Fruit fly (Drosophila melanogaster) whole organism, embryonic: ENCODE results near the gene mRpL15.

Experiments used
- CG1024 ChIP-seq: fragments of 200-800 bp; sonication (Bioruptor generic); IDR thresholded peaks from 2 replicates; pipeline ENCODE4 v1.3.6; 2022; ENCODE audit warnings: missing biosample characterization, missing genetic modification characterization
- CG10321 ChIP-seq: fragments of 200-800 bp; sonication (Bioruptor generic); IDR thresholded peaks from 2 replicates; pipeline ENCODE4 v1.3.6; 2022; ENCODE audit warnings: missing biosample characterization, missing genetic modification characterization
- CG10366 ChIP-seq: fragments of 200-800 bp; sonication (Bioruptor generic); IDR thresholded peaks from 2 replicates; pipeline ENCODE4 v1.3.6; 2022; ENCODE audit warnings: missing biosample characterization, missing genetic modification characterization
- CG13624 ChIP-seq: fragments of 200-800 bp; sonication (Bioruptor generic); optimal IDR thresholded peaks from 2 replicates; lab custom pipeline; 2016; ENCODE audit warnings: missing biosample characterization, missing genetic modification characterization
- CG13775 ChIP-seq: fragments of 200-800 bp; sonication (Bioruptor generic); optimal IDR thresholded peaks from 3 replicates; lab custom pipeline; 2017; ENCODE audit warnings: missing biosample characterization, mild to moderate bottlenecking, missing genetic modification characterization
- CG13894 ChIP-seq: fragments of 200-800 bp; sonication (Bioruptor generic); optimal IDR thresholded peaks from 3 replicates; lab custom pipeline; 2018; ENCODE audit warnings: missing biosample characterization, mild to moderate bottlenecking, missing genetic modification characterization, moderate library complexity
- CG1529 ChIP-seq: fragments of 200-800 bp; sonication (Bioruptor generic); optimal IDR thresholded peaks from 3 replicates; lab custom pipeline; 2018; ENCODE audit warnings: missing biosample characterization, missing genetic modification characterization
- CG15601 ChIP-seq: fragments of 200-800 bp; sonication (Bioruptor generic); optimal IDR thresholded peaks from 3 replicates; lab custom pipeline; 2019; ENCODE audit warnings: missing biosample characterization, mild to moderate bottlenecking, missing genetic modification characterization, moderate library complexity
- CG1603 ChIP-seq: fragments of 200-800 bp; sonication (Bioruptor generic); optimal IDR thresholded peaks from 2 replicates; lab custom pipeline; 2019; ENCODE audit warnings: missing biosample characterization, mild to moderate bottlenecking, missing genetic modification characterization, moderate library complexity
- CG16813 ChIP-seq: fragments of 200-800 bp; sonication (Bioruptor generic); IDR thresholded peaks from 3 replicates; pipeline ENCODE4 v1.3.6; 2022; ENCODE audit warnings: missing biosample characterization, missing genetic modification characterization; ENCODE audit not compliant: partially characterized antibody
- CG2199 ChIP-seq: fragments of 200-800 bp; sonication (Bioruptor generic); IDR thresholded peaks from 3 replicates; pipeline ENCODE4 v1.3.6; 2022; ENCODE audit warnings: missing biosample characterization, missing genetic modification characterization
- CG6272 ChIP-seq: fragments of 200-800 bp; sonication (Bioruptor generic); IDR thresholded peaks from 2 replicates; pipeline ENCODE4 v1.3.6; 2022; ENCODE audit warnings: missing biosample characterization, missing genetic modification characterization
- CG6689 ChIP-seq: fragments of 200-800 bp; sonication (Bioruptor generic); IDR thresholded peaks from 2 replicates; pipeline ENCODE4 v1.3.6; 2022; ENCODE audit warnings: missing biosample characterization, missing genetic modification characterization
- CG8290 ChIP-seq, 3 experiments: fragments of 200-800 bp; sonication (Bioruptor generic); optimal IDR thresholded peaks; 2 replicates each; lab custom pipeline; 2016 to 2019; ENCODE audit warnings: missing biosample characterization in 3 of 3, missing genetic modification characterization in 3 of 3, mild to moderate bottlenecking in 2 of 3, moderate library complexity in 1 of 3
- CG8478 ChIP-seq: fragments of >200 bp; optimal IDR thresholded peaks from 2 replicates; lab custom pipeline; 2018
- CG9727 ChIP-seq: fragments of 200-800 bp; sonication (Bioruptor generic); optimal IDR thresholded peaks from 3 replicates; lab custom pipeline; 2017; ENCODE audit warnings: missing biosample characterization, mild to moderate bottlenecking, missing genetic modification characterization
- D19A ChIP-seq: fragments of 200-800 bp; optimal IDR thresholded peaks from 3 replicates; lab custom pipeline; 2019; ENCODE audit warnings: missing biosample characterization, mild to moderate bottlenecking, missing genetic modification characterization, moderate library complexity
- Dll ChIP-seq: fragments of 200-800 bp; sonication (Bioruptor generic); IDR thresholded peaks from 4 replicates; pipeline ENCODE4 v1.3.6; 2022; ENCODE audit warnings: missing biosample characterization, missing genetic modification characterization; ENCODE audit not compliant: partially characterized antibody
- Ets65A ChIP-seq: fragments of 200-800 bp; sonication (Bioruptor generic); peaks from one replicate; lab custom pipeline; 2016; ENCODE audit warnings: missing biosample characterization, missing genetic modification characterization
- Hand ChIP-seq: fragments of 200-800 bp; sonication (Bioruptor generic); optimal IDR thresholded peaks from 2 replicates; lab custom pipeline; 2017; ENCODE audit warnings: mild to moderate bottlenecking, missing biosample characterization, missing genetic modification reagents, missing genetic modification characterization
- Hr39 ChIP-seq: fragments of >200 bp; optimal IDR thresholded peaks from 2 replicates; lab custom pipeline; 2017
- Med ChIP-seq: fragments of 200-800 bp; sonication (Bioruptor generic); peaks from one replicate; lab custom pipeline; 2016; ENCODE audit warnings: missing biosample characterization, missing genetic modification characterization, mild to moderate bottlenecking, inconsistent platforms, moderate library complexity
- Myb ChIP-seq: fragments of 200-800 bp; sonication (Bioruptor generic); optimal IDR thresholded peaks from 2 replicates; lab custom pipeline; 2016; ENCODE audit warnings: missing biosample characterization, missing genetic modification characterization
- Opbp ChIP-seq: fragments of 200-800 bp; sonication (Bioruptor generic); IDR thresholded peaks from 3 replicates; pipeline ENCODE4 v1.3.6; 2022; ENCODE audit warnings: missing biosample characterization, missing genetic modification characterization; ENCODE audit not compliant: partially characterized antibody
- Sry-β ChIP-seq: fragments of 200-800 bp; sonication (Bioruptor generic); optimal IDR thresholded peaks from 2 replicates; lab custom pipeline; 2018; ENCODE audit warnings: missing biosample characterization, mild to moderate bottlenecking, missing genetic modification characterization, moderate library complexity
- Sry-δ ChIP-seq: fragments of 200-800 bp; sonication (Bioruptor generic); optimal IDR thresholded peaks from 2 replicates; lab custom pipeline; 2016; ENCODE audit warnings: missing biosample characterization, missing genetic modification characterization
- cas ChIP-seq: fragments of 200-800 bp; sonication (Bioruptor generic); IDR thresholded peaks from 2 replicates; pipeline ENCODE4 v1.3.6; 2022; ENCODE audit warnings: missing biosample characterization, missing genetic modification characterization
- chinmo ChIP-seq: fragments of 200-800 bp; sonication (Bioruptor generic); IDR thresholded peaks from 4 replicates; pipeline ENCODE4 v1.3.6; 2022; ENCODE audit warnings: missing biosample characterization, missing genetic modification characterization; ENCODE audit not compliant: partially characterized antibody
- ci ChIP-seq: fragments of 200-800 bp; sonication (Bioruptor generic); IDR thresholded peaks from 3 replicates; pipeline ENCODE4 v1.3.6; 2022; ENCODE audit warnings: missing biosample characterization, missing genetic modification characterization
- dmrt11E ChIP-seq: fragments of 200-800 bp; sonication (Bioruptor generic); optimal IDR thresholded peaks from 3 replicates; lab custom pipeline; 2018; ENCODE audit warnings: missing biosample characterization, mild to moderate bottlenecking, missing genetic modification characterization, moderate library complexity
- esg ChIP-seq: fragments of 200-800 bp; sonication (Bioruptor generic); conservative IDR thresholded peaks from 2 replicates; pipeline ENCODE4 v1.3.6; 2022; ENCODE audit warnings: missing biosample characterization, missing genetic modification characterization
- eve ChIP-seq, 2 experiments: fragments of >200 bp; optimal IDR thresholded peaks; 2 replicates each; lab custom pipeline; 2017; ENCODE audit warnings: missing biosample characterization in 2 of 2, missing genetic modification characterization in 2 of 2
- exex ChIP-seq: fragments of 200-800 bp; sonication (Bioruptor generic); optimal IDR thresholded peaks from 4 replicates; lab custom pipeline; 2018; ENCODE audit warnings: missing biosample characterization, mild to moderate bottlenecking, missing genetic modification characterization, moderate library complexity
- gem ChIP-seq: fragments of 200-800 bp; sonication (Bioruptor generic); optimal IDR thresholded peaks from 2 replicates; lab custom pipeline; 2019; ENCODE audit warnings: missing biosample characterization, mild to moderate bottlenecking, missing genetic modification characterization, moderate library complexity
- lbe ChIP-seq: fragments of 200-800 bp; sonication (Bioruptor generic); optimal IDR thresholded peaks from 2 replicates; lab custom pipeline; 2016; ENCODE audit warnings: missing biosample characterization, mild to moderate bottlenecking, missing genetic modification characterization
- lov ChIP-seq, 2 experiments: fragments of 200-800 bp in 1 of 2; fragments of >200 bp in 1 of 2; sonication (Bioruptor generic) in 1 of 2; IDR thresholded peaks in 1 of 2; optimal IDR thresholded peaks in 1 of 2; 2 replicates in 1 of 2; 3 replicates in 1 of 2; pipeline versions ENCODE4 v1.3.6 to Lab custom; 2017 to 2022; ENCODE audit warnings: missing biosample characterization in 1 of 2, missing genetic modification characterization in 1 of 2
- mld ChIP-seq: fragments of 200-800 bp; sonication (Bioruptor generic); IDR thresholded peaks from 3 replicates; pipeline ENCODE4 v1.3.6; 2022; ENCODE audit warnings: missing biosample characterization, missing genetic modification characterization; ENCODE audit not compliant: partially characterized antibody
- nom ChIP-seq: fragments of 200-800 bp; sonication (Bioruptor generic); optimal IDR thresholded peaks from 2 replicates; lab custom pipeline; 2017; ENCODE audit warnings: missing biosample characterization, missing genetic modification characterization, mild to moderate bottlenecking, moderate library complexity, missing genetic modification reagents
- row ChIP-seq: fragments of 200-800 bp; sonication (Bioruptor generic); IDR thresholded peaks from 3 replicates; pipeline ENCODE4 v1.3.6; 2022; ENCODE audit warnings: missing biosample characterization, missing genetic modification characterization
- sens ChIP-seq: fragments of 200-800 bp; sonication (Bioruptor generic); peaks from one replicate; lab custom pipeline; 2016; ENCODE audit warnings: missing biosample characterization, missing genetic modification characterization
- sqz ChIP-seq: fragments of 200-800 bp; sonication (Bioruptor generic); optimal IDR thresholded peaks from 3 replicates; lab custom pipeline; 2018; ENCODE audit warnings: missing biosample characterization, mild to moderate bottlenecking, missing genetic modification characterization
- toy ChIP-seq: fragments of 200-800 bp; sonication (Bioruptor generic); IDR thresholded peaks from 2 replicates; pipeline ENCODE4 v1.3.6; 2022; ENCODE audit warnings: missing biosample characterization, missing genetic modification characterization
- trh ChIP-seq: fragments of 200-800 bp; sonication (Bioruptor generic); optimal IDR thresholded peaks from 2 replicates; lab custom pipeline; 2016; ENCODE audit warnings: missing biosample characterization, missing genetic modification characterization
- ttk ChIP-seq: fragments of 200-800 bp; sonication (Bioruptor generic); IDR thresholded peaks from 2 replicates; pipeline ENCODE4 v2.1.2; 2022; ENCODE audit warnings: missing biosample characterization, missing genetic modification characterization
- wor ChIP-seq: fragments of 200-800 bp; sonication (Bioruptor generic); IDR thresholded peaks from 2 replicates; pipeline ENCODE4 v1.3.6; 2022; ENCODE audit warnings: missing biosample characterization, missing genetic modification characterization

mRpL15 gene

DNA sequence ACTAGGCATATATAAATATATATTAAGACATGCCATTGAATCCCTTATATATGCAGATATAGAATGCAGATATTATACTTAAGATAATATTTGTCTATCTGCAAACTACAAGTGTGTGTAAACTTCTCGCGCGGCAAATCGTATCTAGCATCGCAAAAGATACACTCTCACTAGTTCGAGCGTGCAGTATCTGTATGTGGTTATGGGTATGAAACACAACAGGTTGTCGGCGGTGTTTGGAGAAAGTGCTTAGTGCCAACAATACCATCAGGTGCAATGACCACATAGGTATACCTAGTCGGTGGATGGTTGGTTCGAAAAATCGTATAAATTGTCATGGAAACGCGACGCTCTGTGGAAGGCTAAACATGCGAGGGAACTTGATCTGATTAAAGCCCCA lies 31.5 kb downstream of the mRpL15 start (continued):
- TF ChIP-seq CG1024 (GFP tag; lab: Robert Waterston, UW) (no peak), esg (GFP tag; lab: Robert Waterston, UW) (no peak), trh (GFP tag; lab: Kevin White, UChicago) (no peak), CG8290 (GFP tag; optimal IDR thresholded peaks at IDR 0.05; lab: Kevin White, UChicago) (no peak), CG8290 (tag; optimal IDR thresholded peaks at IDR 0.05; lab: Kevin White, UChicago) (no peak), CG15601 (tag; lab: Kevin White, UChicago) (no peak)

DNA sequence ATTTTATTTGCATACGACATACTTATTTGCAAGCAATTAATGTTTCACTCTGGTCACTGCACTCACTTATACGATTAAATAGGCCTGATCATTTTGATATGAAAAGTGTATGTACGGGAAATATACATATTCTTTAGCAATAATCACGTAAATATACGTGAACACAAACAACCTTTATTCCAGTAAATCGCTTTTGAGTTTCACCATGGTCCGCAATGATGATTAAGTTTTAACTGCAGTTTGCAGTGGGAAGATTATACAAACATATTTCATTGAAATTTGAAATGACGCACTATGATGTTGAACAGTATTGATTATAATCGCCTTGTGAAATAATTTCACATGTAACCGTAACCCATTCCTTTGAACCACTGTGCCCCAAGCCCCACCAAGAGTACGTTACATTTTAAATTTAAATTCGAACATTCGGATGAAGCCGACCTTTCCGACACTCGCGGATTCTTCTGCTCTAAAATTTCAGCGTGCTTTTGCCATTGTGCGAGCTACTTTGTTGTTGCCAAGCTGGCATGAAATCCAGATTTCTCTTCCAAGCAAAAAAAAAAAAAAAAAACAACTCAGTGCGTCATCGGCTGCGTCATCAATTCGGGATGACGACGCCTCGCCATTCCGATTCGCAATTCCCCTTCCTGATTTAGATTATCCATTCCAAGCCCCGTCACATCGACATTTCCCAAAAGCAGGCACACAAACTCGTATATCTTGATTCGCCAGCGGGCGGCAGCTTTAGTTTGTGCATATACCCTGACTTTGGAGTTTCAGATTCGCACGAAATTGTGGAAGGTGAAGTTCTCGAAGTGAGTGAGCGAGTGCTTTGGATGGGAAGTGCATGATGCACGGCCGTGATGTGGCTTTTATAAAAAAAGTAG lies 32.3 kb downstream of the mRpL15 start:
- TF ChIP-seq sqz (GFP tag; lab: Kevin White, UChicago) = peak; percentile 9
- TF ChIP-seq CG1529 (GFP tag; lab: Kevin White, UChicago) = no peak
- TF ChIP-seq CG2199 = 0 out of 3 replicates have a peak, but pooled peaks have one; percentile 0
- TF ChIP-seq Hr39 (lab: Kevin White, UChicago) = no peak
- TF ChIP-seq CG6689 = peak; percentile 20; the same call in 1 of the 2 replicates
- TF ChIP-seq gem (tag; lab: Kevin White, UChicago) = peak; percentile 9
- TF ChIP-seq CG13894 (tag; lab: Kevin White, UChicago) = peak; percentile 76
- peak; percentile 15 for TF ChIP-seq CG13775
- TF ChIP-seq Med (GFP tag; lab: Kevin White, UChicago) = peak; percentile 68
- TF ChIP-seq CG16813 (GFP tag; lab: Robert Waterston, UW) = 0 out of 3 replicates have a peak, but pooled peaks have one; percentile 32
- TF ChIP-seq Sry-δ (GFP tag; lab: Kevin White, UChicago) = no peak
- TF ChIP-seq Myb = peak; percentile 21
- no peak for TF ChIP-seq mld (GFP tag; lab: Robert Waterston, UW)
- TF ChIP-seq Ets65A = peak; percentile 48
- peak; percentile 26 for TF ChIP-seq CG13624
- peak; percentile 17 for TF ChIP-seq D19A (tag; lab: Kevin White, UChicago)
- TF ChIP-seq sens = peak; percentile 69
- no peak for TF ChIP-seq CG10366 (GFP tag; lab: Robert Waterston, UW)
- peak; percentile 23 for TF ChIP-seq CG1603 (tag; lab: Kevin White, UChicago)
- TF ChIP-seq lbe (GFP tag; lab: Kevin White, UChicago) = peak; percentile 29
- peak; percentile 22 for TF ChIP-seq nom
- TF ChIP-seq CG8478 = no peak
- TF ChIP-seq Opbp = no peak
- TF ChIP-seq Sry-β (GFP tag; lab: Kevin White, UChicago) = no peak
- TF ChIP-seq eve (GFP tag; optimal IDR thresholded peaks at IDR 0.05; lab: Kevin White, UChicago) = peak in 1 of 2 experiments; percentile 48
- no peak for TF ChIP-seq cas (GFP tag; lab: Robert Waterston, UW)
- TF ChIP-seq CG9727 (GFP tag; lab: Kevin White, UChicago) = peak; percentile 22
- TF ChIP-seq row = peak; percentile 27; the same call in 1 of the 3 replicates
- no peak for TF ChIP-seq toy (GFP tag; lab: Robert Waterston, UW)
- no peak for TF ChIP-seq wor (GFP tag; lab: Robert Waterston, UW)
- no peak for TF ChIP-seq Dll (GFP tag; lab: Robert Waterston, UW)
- TF ChIP-seq CG6272 (GFP tag; lab: Robert Waterston, UW) = no peak
- 0 out of 3 replicates have a peak, but pooled peaks have one; percentile 27 for TF ChIP-seq ci (GFP tag; lab: Robert Waterston, UW)
- TF ChIP-seq chinmo (GFP tag; lab: Robert Waterston, UW) = peak; percentile 66; the same call in 1 of the 4 replicates
- TF ChIP-seq lov (optimal IDR thresholded peaks at IDR 0.05; lab: Kevin White, UChicago) = no peak
- no peak for TF ChIP-seq lov (GFP tag; IDR thresholded peaks at IDR 0.05; lab: Robert Waterston, UW)
- no peak for TF ChIP-seq CG10321 (GFP tag; lab: Robert Waterston, UW)
- TF ChIP-seq ttk = no peak
- no peak for TF ChIP-seq exex (tag; lab: Kevin White, UChicago)
- no peak for TF ChIP-seq Hand
- no peak for TF ChIP-seq dmrt11E (tag; lab: Kevin White, UChicago)
- TF ChIP-seq, all 482 proteins: peak for 21
